Worm (Caenorhabditis elegans) whole organism, L4 larva: ENCODE results near the gene C49A9.10.

ENCODE experiments used
- F37D6.2 ChIP-seq: sonication (generic microtip); optimal IDR thresholded peaks from 2 replicates; lab custom pipeline; 2016; ENCODE audit warnings: mild to moderate bottlenecking, missing genetic modification characterization, missing compliant biosample characterization
- R02D3.7 ChIP-seq: fragments of 150-350 bp; sonication (generic microtip); optimal IDR thresholded peaks from 3 replicates; lab custom pipeline; 2014; ENCODE audit warnings: missing biosample characterization, missing genetic modification characterization
- Y105C5A.15 ChIP-seq: fragments of 200-800 bp; sonication (Bioruptor generic); IDR thresholded peaks from 2 replicates; pipeline ENCODE4 v1.3.6; 2022; ENCODE audit warnings: missing genetic modification characterization, missing compliant biosample characterization
- ZK546.5 ChIP-seq, 2 experiments: sonication (generic microtip); optimal IDR thresholded peaks; 2 replicates each; lab custom pipeline; 2017; ENCODE audit warnings: missing biosample characterization in 2 of 2, missing genetic modification characterization in 2 of 2
- aha-1 ChIP-seq: fragments of 150-350 bp; peaks from one replicate; lab custom pipeline; 2014; ENCODE audit warnings: missing biosample characterization, missing genetic modification characterization
- aly-2 ChIP-seq: sonication (generic microtip); optimal IDR thresholded peaks from 2 replicates; lab custom pipeline; 2018; ENCODE audit warnings: missing biosample characterization, missing genetic modification characterization
- ama-1 ChIP-seq: fragments of 150-350 bp; optimal IDR thresholded peaks from 2 replicates; lab custom pipeline; 2014; ENCODE audit warnings: inconsistent platforms, mixed read lengths
- arid-1 ChIP-seq: fragments of 200-800 bp; sonication (Bioruptor generic); conservative IDR thresholded peaks from 2 replicates; pipeline ENCODE4 v1.3.6; 2022; ENCODE audit warnings: missing genetic modification reagents, missing genetic modification characterization, missing compliant biosample characterization
- ceh-20 ChIP-seq: fragments of 200-800 bp; sonication (Bioruptor generic); IDR thresholded peaks from 2 replicates; pipeline ENCODE4 v1.3.6; 2022; ENCODE audit warnings: missing genetic modification reagents, missing genetic modification characterization, missing compliant biosample characterization
- ceh-32 ChIP-seq: sonication (generic microtip); optimal IDR thresholded peaks from 2 replicates; lab custom pipeline; 2016; ENCODE audit warnings: mild to moderate bottlenecking, missing genetic modification characterization, missing compliant biosample characterization; ENCODE audit not compliant: poor library complexity
- ces-1 ChIP-seq: fragments of 150-350 bp; sonication (generic microtip); optimal IDR thresholded peaks from 4 replicates; lab custom pipeline; 2014; ENCODE audit warnings: missing biosample characterization, missing genetic modification reagents, missing genetic modification characterization
- cey-2 ChIP-seq: sonication (generic microtip); optimal IDR thresholded peaks from 3 replicates; lab custom pipeline; 2017; ENCODE audit warnings: missing genetic modification characterization, mild to moderate bottlenecking, missing compliant biosample characterization, antibody characterized with exemption, borderline replicate concordance; ENCODE audit not compliant: insufficient read depth
- ctbp-1 ChIP-seq: fragments of 200-800 bp; sonication (Bioruptor generic); IDR thresholded peaks from 2 replicates; pipeline ENCODE4 v1.3.6; 2022; ENCODE audit warnings: missing genetic modification reagents, missing genetic modification characterization, missing compliant biosample characterization
- daf-12 ChIP-seq: fragments of 150-350 bp; optimal IDR thresholded peaks from 2 replicates; lab custom pipeline; 2014; ENCODE audit warnings: missing biosample characterization, missing genetic modification reagents, missing genetic modification characterization
- daf-16 ChIP-seq, 3 experiments: sonication (generic microtip); optimal IDR thresholded peaks; 2 replicates each; lab custom pipeline; 2016 to 2017; ENCODE audit warnings: missing genetic modification characterization in 3 of 3, missing genetic modification reagents in 3 of 3, mild to moderate bottlenecking in 2 of 3, missing compliant biosample characterization in 2 of 3, missing biosample characterization in 1 of 3, moderate library complexity in 1 of 3
- daf-19 ChIP-seq: fragments of 200-800 bp; sonication (Bioruptor generic); conservative IDR thresholded peaks from 2 replicates; pipeline ENCODE4 v1.3.6; 2022; ENCODE audit warnings: missing genetic modification characterization, missing compliant biosample characterization
- dmd-6 ChIP-seq: fragments of 200-800 bp; sonication (Bioruptor generic); IDR thresholded peaks from 2 replicates; pipeline ENCODE4 v1.3.6; 2022; ENCODE audit warnings: missing genetic modification reagents, missing genetic modification characterization, missing compliant biosample characterization
- dpl-1 ChIP-seq: fragments of 150-350 bp; optimal IDR thresholded peaks from 2 replicates; lab custom pipeline; 2014; ENCODE audit warnings: missing biosample characterization, missing genetic modification reagents, missing genetic modification characterization
- dve-1 ChIP-seq: sonication (generic microtip); optimal IDR thresholded peaks from 2 replicates; lab custom pipeline; 2017; ENCODE audit warnings: antibody characterized with exemption, mild to moderate bottlenecking, missing genetic modification characterization, missing compliant biosample characterization; ENCODE audit not compliant: insufficient read depth
- lin-15B ChIP-seq: fragments of 150-350 bp; sonication (generic microtip); optimal IDR thresholded peaks from 3 replicates; lab custom pipeline; 2014; ENCODE audit warnings: missing biosample characterization, missing genetic modification characterization
- mes-2 ChIP-seq: sonication (generic microtip); optimal IDR thresholded peaks from 2 replicates; lab custom pipeline; 2016; ENCODE audit warnings: missing genotype, mild to moderate bottlenecking, missing genetic modification characterization, missing compliant biosample characterization; ENCODE audit not compliant: poor library complexity, severe bottlenecking
- mxl-3 ChIP-seq: fragments of 200-800 bp; sonication (Bioruptor generic); optimal IDR thresholded peaks from 2 replicates; lab custom pipeline; 2018; ENCODE audit warnings: mild to moderate bottlenecking, missing genetic modification characterization, missing compliant biosample characterization
- nhr-10 ChIP-seq: fragments of 150-350 bp; optimal IDR thresholded peaks from 2 replicates; lab custom pipeline; 2014; ENCODE audit warnings: missing biosample characterization, missing genetic modification characterization
- nhr-111 ChIP-seq: fragments of 200-800 bp; sonication (Bioruptor generic); optimal IDR thresholded peaks from 2 replicates; lab custom pipeline; 2018; ENCODE audit warnings: mild to moderate bottlenecking, missing genetic modification characterization, missing compliant biosample characterization
- nhr-25 ChIP-seq: sonication (generic microtip); optimal IDR thresholded peaks from 2 replicates; lab custom pipeline; 2017; ENCODE audit warnings: missing genetic modification characterization, mild to moderate bottlenecking, missing compliant biosample characterization, antibody characterized with exemption, moderate library complexity, borderline replicate concordance; ENCODE audit not compliant: insufficient read depth
- nhr-28 ChIP-seq: fragments of 150-350 bp; optimal IDR thresholded peaks from 2 replicates; lab custom pipeline; 2014; ENCODE audit warnings: missing biosample characterization, missing genetic modification characterization
- nhr-42 ChIP-seq: fragments of 200-800 bp; sonication (Bioruptor generic); IDR thresholded peaks from 2 replicates; pipeline ENCODE4 v1.3.6; 2022; ENCODE audit warnings: missing genetic modification characterization, missing compliant biosample characterization
- nhr-76 ChIP-seq: fragments of 150-350 bp; optimal IDR thresholded peaks from 2 replicates; lab custom pipeline; 2014; ENCODE audit warnings: missing biosample characterization, missing genetic modification characterization
- nhr-77 ChIP-seq: fragments of 150-350 bp; optimal IDR thresholded peaks from 2 replicates; lab custom pipeline; 2014; ENCODE audit warnings: missing biosample characterization, missing genetic modification characterization
- pha-4 ChIP-seq, 2 experiments: fragments of 150-350 bp in 1 of 2; fragments of 200-800 bp in 1 of 2; sonication (Bioruptor generic) in 1 of 2; IDR thresholded peaks in 1 of 2; optimal IDR thresholded peaks in 1 of 2; 2 replicates each; pipeline versions ENCODE4 v1.3.6 to Lab custom; 2014 to 2022; ENCODE audit warnings: missing genetic modification characterization in 2 of 2, missing genetic modification reagents in 2 of 2, missing biosample characterization in 1 of 2, missing compliant biosample characterization in 1 of 2
- php-3 ChIP-seq: fragments of 200-800 bp; sonication (Bioruptor generic); IDR thresholded peaks from 2 replicates; pipeline ENCODE4 v1.3.6; 2022; ENCODE audit warnings: missing genetic modification reagents, missing genetic modification characterization, missing compliant biosample characterization
- sdz-12 ChIP-seq: fragments of 200-800 bp; sonication (Bioruptor generic); optimal IDR thresholded peaks from 2 replicates; lab custom pipeline; 2018; ENCODE audit warnings: mild to moderate bottlenecking, missing genetic modification characterization, missing compliant biosample characterization
- snpc-1.2 ChIP-seq: fragments of 200-800 bp; sonication (Bioruptor generic); IDR thresholded peaks from 2 replicates; pipeline ENCODE4 v1.3.6; 2022; ENCODE audit warnings: missing genetic modification reagents, missing genetic modification characterization, missing compliant biosample characterization
- snpc-4 ChIP-seq: fragments of 150-350 bp; optimal IDR thresholded peaks from 2 replicates; lab custom pipeline; 2014; ENCODE audit warnings: missing biosample characterization, missing genetic modification characterization
- spr-1 ChIP-seq: sonication (generic microtip); optimal IDR thresholded peaks from 2 replicates; lab custom pipeline; 2016; ENCODE audit warnings: mild to moderate bottlenecking, missing genetic modification characterization, missing compliant biosample characterization
- spr-3 ChIP-seq: fragments of 200-800 bp; sonication (Bioruptor generic); optimal IDR thresholded peaks from 2 replicates; lab custom pipeline; 2018; ENCODE audit warnings: mild to moderate bottlenecking, missing genetic modification characterization, missing compliant biosample characterization
- unc-130 ChIP-seq: sonication (generic microtip); optimal IDR thresholded peaks from 2 replicates; lab custom pipeline; 2016; ENCODE audit warnings: missing genetic modification reagents, missing genetic modification characterization, missing compliant biosample characterization
- unc-62 ChIP-seq, 3 experiments: fragments of 150-350 bp in 1 of 3; sonication (generic microtip); optimal IDR thresholded peaks in 2 of 3; peaks in 1 of 3; 1 replicate in 1 of 3; 2 replicates in 2 of 3; lab custom pipeline; 2014 to 2017; ENCODE audit warnings: missing biosample characterization in 3 of 3, missing genetic modification characterization in 3 of 3, missing genetic modification reagents in 3 of 3, missing genotype in 1 of 3
- vab-7 ChIP-seq: fragments of 200-800 bp; sonication (Bioruptor generic); IDR thresholded peaks from 2 replicates; pipeline ENCODE4 v1.3.6; 2022; ENCODE audit warnings: missing genetic modification reagents, missing genetic modification characterization, missing compliant biosample characterization
- zip-2 ChIP-seq: fragments of 150-350 bp; optimal IDR thresholded peaks from 2 replicates; lab custom pipeline; 2014; ENCODE audit warnings: missing biosample characterization, missing genetic modification characterization

The C49A9.10 gene

ce11 chrIV:6185578-6185977 is 20.6 kb downstream of the C49A9.10 start, which contains the start of gene asp-9 (continued):
- TF ChIP-seq nhr-42 (no peak), ceh-20 (GFP tag; lab: Robert Waterston, UW) (no peak), nhr-76 (tag; lab: Kevin White, UChicago) (no peak), vab-7 (GFP tag; lab: Robert Waterston, UW) (no peak), nhr-111 (GFP tag; lab: Kevin White, UChicago) (no peak), dmd-6 (GFP tag; lab: Robert Waterston, UW) (no peak), nhr-77 (tag; lab: Kevin White, UChicago) (peak; percentile 40), snpc-4 (no peak), daf-16 (GFP tag; optimal IDR thresholded peaks at IDR 0.05; lab: Kevin White, UChicago) (no peak), daf-16 (tag; optimal IDR thresholded peaks at IDR 0.05; lab: Kevin White, UChicago) (peak; percentile 95), ama-1 (no peak), mes-2 (tag; lab: Kevin White, UChicago) (no peak), aha-1 (tag; lab: Kevin White, UChicago) (peak; percentile 39), spr-3 (GFP tag; lab: Kevin White, UChicago) (no peak), php-3 (GFP tag; lab: Robert Waterston, UW) (peak; percentile 96), ceh-32 (tag; lab: Kevin White, UChicago) (no peak), ZK546.5 (tag; optimal IDR thresholded peaks at IDR 0.05; lab: Kevin White, UChicago) (no peak), snpc-1.2 (GFP tag; lab: Robert Waterston, UW) (no peak), lin-15B (tag; lab: Kevin White, UChicago) (no peak), aly-2 (tag; lab: Kevin White, UChicago) (no peak), daf-12 (tag; lab: Kevin White, UChicago) (no peak), R02D3.7 (no peak), unc-130 (GFP tag; lab: Kevin White, UChicago) (no peak), ces-1 (no peak), nhr-25 (tag; lab: Kevin White, UChicago) (no peak), spr-1 (tag; lab: Kevin White, UChicago) (no peak), Y105C5A.15 (no peak), F37D6.2 (tag; lab: Kevin White, UChicago) (no peak), dve-1 (peak; percentile 90), dpl-1 (GFP tag; lab: Kevin White, UChicago) (no peak), daf-19 (GFP tag; lab: Robert Waterston, UW) (no peak), nhr-28 (tag; lab: Kevin White, UChicago) (peak; percentile 82), cey-2 (tag; lab: Kevin White, UChicago) (no peak), zip-2 (no peak), unc-62 (GFP tag; optimal IDR thresholded peaks at IDR 0.05 in 1 of 2; lab: Kevin White, UChicago) (peak in 1 of 2 experiments; percentile 49), unc-62 (tag; optimal IDR thresholded peaks at IDR 0.05; lab: Kevin White, UChicago) (no peak), pha-4 (GFP tag; IDR thresholded peaks at IDR 0.05; lab: Robert Waterston, UW) (no peak), pha-4 (tag; optimal IDR thresholded peaks at IDR 0.05; lab: Kevin White, UChicago) (no peak), arid-1 (GFP tag; lab: Robert Waterston, UW) (no peak), nhr-10 (tag; lab: Kevin White, UChicago) (no peak), ctbp-1 (no peak)

DNA sequence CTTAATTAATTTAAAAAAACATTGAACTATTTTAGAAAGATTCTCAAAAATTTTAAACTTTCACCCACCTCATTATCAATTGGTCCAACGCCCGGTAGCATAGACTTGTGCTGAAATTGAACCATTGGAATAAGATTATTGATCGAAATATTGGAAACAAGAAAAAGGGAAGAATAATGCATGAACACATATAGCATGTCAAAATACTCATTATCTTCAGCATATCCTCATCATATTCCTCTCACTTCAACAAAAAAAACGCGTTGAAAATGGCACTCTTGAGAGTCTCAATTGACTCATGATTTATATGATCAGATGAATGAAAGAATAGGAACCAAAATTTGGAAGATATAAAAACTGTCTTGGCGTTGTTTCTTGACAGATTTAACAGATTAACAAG is 22.4 kb downstream of the C49A9.10 start, which contains the start of gene unc-77:
Gene unc-77 (minus strand): TSS at position 101 of the 400 bp plus-strand sequence.
- TF ChIP-seq sdz-12 (GFP tag; lab: Kevin White, UChicago) (no peak), mxl-3 (GFP tag; lab: Kevin White, UChicago) (no peak), vab-7 (GFP tag; lab: Robert Waterston, UW) (no peak)
